Worm (Caenorhabditis elegans) whole organism, L4 larva: Measurements from ENCODE around the gene str-114.

Experiments
- ama-1 ChIP-seq: fragments of 150-350 bp; optimal IDR thresholded peaks from 2 replicates; lab custom pipeline; 2014; ENCODE audit warnings: inconsistent platforms, mixed read lengths
- nhr-41 ChIP-seq: fragments of 200-800 bp; sonication (Bioruptor generic); IDR thresholded peaks from 2 replicates; pipeline ENCODE4 v1.3.6; 2022; ENCODE audit warnings: missing genetic modification reagents, missing genetic modification characterization, missing compliant biosample characterization

ce11 chrV:3614397-3614796 lies 35.2 kb upstream of the str-114 start, which contains the start of gene T22F3.11:
- TF ChIP-seq nhr-41 (GFP tag; lab: Robert Waterston, UW) (no peak), ama-1 (lab: Kevin White, UChicago) (no peak)
